Worm (Caenorhabditis elegans) whole organism, late embryonic: Measurements from ENCODE around the gene inpp-4B.

Source experiments
- C38D4.7 ChIP-seq: fragments of 200-800 bp; sonication (Bioruptor generic); optimal IDR thresholded peaks from 2 replicates; lab custom pipeline; 2018; ENCODE audit warnings: mild to moderate bottlenecking, missing genetic modification characterization, moderate library complexity, missing compliant biosample characterization
- F13H6.1 ChIP-seq: sonication (generic microtip); optimal IDR thresholded peaks from 2 replicates; lab custom pipeline; 2016; ENCODE audit warnings: missing genetic modification characterization, missing compliant biosample characterization
- K09A11.1 ChIP-seq: sonication (generic microtip); optimal IDR thresholded peaks from 2 replicates; lab custom pipeline; 2017; ENCODE audit warnings: antibody characterized with exemption, mild to moderate bottlenecking, missing genetic modification characterization, missing compliant biosample characterization; ENCODE audit not compliant: insufficient read depth
- T23F11.4 ChIP-seq: fragments of 200-800 bp; sonication (Bioruptor generic); optimal IDR thresholded peaks from 2 replicates; lab custom pipeline; 2018; ENCODE audit warnings: mild to moderate bottlenecking, missing genetic modification characterization, missing compliant biosample characterization
- ahr-1 ChIP-seq: sonication (generic microtip); optimal IDR thresholded peaks from 2 replicates; lab custom pipeline; 2016; ENCODE audit warnings: missing genetic modification characterization, missing compliant biosample characterization
- ama-1 ChIP-seq: fragments of 150-350 bp; optimal IDR thresholded peaks from 2 replicates; lab custom pipeline; 2014
- ceh-14 ChIP-seq: sonication (generic microtip); optimal IDR thresholded peaks from 2 replicates; lab custom pipeline; 2016; ENCODE audit warnings: missing genotype, missing genetic modification characterization, missing compliant biosample characterization
- ceh-18 ChIP-seq: sonication (generic microtip); optimal IDR thresholded peaks from 2 replicates; lab custom pipeline; 2016; ENCODE audit warnings: missing genetic modification characterization, missing compliant biosample characterization
- ceh-2 ChIP-seq: sonication (generic microtip); optimal IDR thresholded peaks from 2 replicates; lab custom pipeline; 2016; ENCODE audit warnings: missing genotype, missing genetic modification characterization, missing compliant biosample characterization
- ceh-22 ChIP-seq: sonication (generic microtip); optimal IDR thresholded peaks from 2 replicates; lab custom pipeline; 2017; ENCODE audit warnings: missing biosample characterization, missing genetic modification characterization
- ceh-31 ChIP-seq: sonication (generic microtip); optimal IDR thresholded peaks from 2 replicates; lab custom pipeline; 2016; ENCODE audit warnings: missing genetic modification characterization, missing compliant biosample characterization
- ceh-34 ChIP-seq: sonication (generic microtip); optimal IDR thresholded peaks from 2 replicates; lab custom pipeline; 2016; ENCODE audit warnings: mild to moderate bottlenecking, missing genetic modification characterization, missing compliant biosample characterization
- ceh-48 ChIP-seq: sonication (generic microtip); optimal IDR thresholded peaks from 2 replicates; lab custom pipeline; 2016; ENCODE audit warnings: missing genetic modification characterization, inconsistent platforms, missing compliant biosample characterization
- ceh-9 ChIP-seq: sonication (generic microtip); optimal IDR thresholded peaks from 2 replicates; lab custom pipeline; 2016; ENCODE audit warnings: mild to moderate bottlenecking, missing genetic modification characterization, inconsistent platforms, missing compliant biosample characterization
- dmd-4 ChIP-seq: sonication (generic microtip); optimal IDR thresholded peaks from 2 replicates; lab custom pipeline; 2016; ENCODE audit warnings: borderline replicate concordance, missing genetic modification characterization, missing compliant biosample characterization
- dve-1 ChIP-seq: sonication (generic microtip); optimal IDR thresholded peaks from 2 replicates; lab custom pipeline; 2017; ENCODE audit warnings: antibody characterized with exemption, mild to moderate bottlenecking, missing genetic modification characterization, missing compliant biosample characterization
- elt-2 ChIP-seq: sonication (generic microtip); optimal IDR thresholded peaks from 2 replicates; lab custom pipeline; 2016; ENCODE audit warnings: missing genetic modification reagents, missing genetic modification characterization, missing compliant biosample characterization
- elt-4 ChIP-seq: sonication (generic microtip); optimal IDR thresholded peaks from 2 replicates; lab custom pipeline; 2016; ENCODE audit warnings: missing genetic modification characterization, missing compliant biosample characterization
- ets-4 ChIP-seq: sonication (generic microtip); optimal IDR thresholded peaks from 2 replicates; lab custom pipeline; 2016; ENCODE audit warnings: missing genetic modification characterization, missing compliant biosample characterization
- eyg-1 ChIP-seq: sonication (generic microtip); optimal IDR thresholded peaks from 2 replicates; lab custom pipeline; 2016; ENCODE audit warnings: missing genotype, missing genetic modification characterization, missing compliant biosample characterization
- fkh-10 ChIP-seq: fragments of 150-350 bp; optimal IDR thresholded peaks from 2 replicates; lab custom pipeline; 2014; ENCODE audit warnings: missing biosample characterization, missing genetic modification reagents, missing genetic modification characterization
- fkh-6 ChIP-seq: sonication (generic microtip); optimal IDR thresholded peaks from 2 replicates; lab custom pipeline; 2016; ENCODE audit warnings: missing genetic modification characterization, missing compliant biosample characterization
- hlh-15 ChIP-seq: sonication (generic microtip); optimal IDR thresholded peaks from 2 replicates; lab custom pipeline; 2016; ENCODE audit warnings: missing genetic modification characterization, missing compliant biosample characterization
- hlh-6 ChIP-seq: sonication (generic microtip); optimal IDR thresholded peaks from 2 replicates; lab custom pipeline; 2016; ENCODE audit warnings: missing genotype, missing genetic modification characterization, missing compliant biosample characterization
- hlh-8 ChIP-seq: sonication (generic microtip); optimal IDR thresholded peaks from 2 replicates; lab custom pipeline; 2016; ENCODE audit warnings: missing genotype, missing genetic modification characterization, missing compliant biosample characterization
- lim-6 ChIP-seq: sonication (generic microtip); optimal IDR thresholded peaks from 2 replicates; lab custom pipeline; 2016; ENCODE audit warnings: missing genetic modification characterization, missing compliant biosample characterization
- lin-11 ChIP-seq: fragments of 200-800 bp; sonication (Bioruptor generic); optimal IDR thresholded peaks from 2 replicates; lab custom pipeline; 2018; ENCODE audit warnings: mild to moderate bottlenecking, missing genetic modification characterization, missing compliant biosample characterization
- mec-3 ChIP-seq: sonication (generic microtip); optimal IDR thresholded peaks from 2 replicates; lab custom pipeline; 2016; ENCODE audit warnings: borderline replicate concordance, missing genetic modification characterization, missing compliant biosample characterization
- nfya-1 ChIP-seq: sonication (generic microtip); optimal IDR thresholded peaks from 2 replicates; lab custom pipeline; 2017; ENCODE audit warnings: missing genetic modification characterization, mild to moderate bottlenecking, missing compliant biosample characterization, antibody characterized with exemption, moderate library complexity
- pag-3 ChIP-seq: sonication (generic microtip); optimal IDR thresholded peaks from 2 replicates; lab custom pipeline; 2016; ENCODE audit warnings: missing compliant biosample characterization, missing genetic modification characterization, borderline replicate concordance
- pat-9 ChIP-seq: fragments of 200-800 bp; sonication (Bioruptor generic); optimal IDR thresholded peaks from 2 replicates; lab custom pipeline; 2018; ENCODE audit warnings: mild to moderate bottlenecking, missing genetic modification characterization, moderate library complexity, missing compliant biosample characterization
- pax-1 ChIP-seq: fragments of 150-350 bp; optimal IDR thresholded peaks from 2 replicates; lab custom pipeline; 2014; ENCODE audit warnings: missing biosample characterization, missing genetic modification characterization
- pha-2 ChIP-seq: sonication (generic microtip); optimal IDR thresholded peaks from 2 replicates; lab custom pipeline; 2017; ENCODE audit warnings: mild to moderate bottlenecking, missing genetic modification characterization, missing compliant biosample characterization
- pha-4 ChIP-seq: fragments of 150-350 bp; optimal IDR thresholded peaks from 2 replicates; lab custom pipeline; 2018; ENCODE audit warnings: missing biosample characterization, missing genetic modification reagents, missing genetic modification characterization
- rnt-1 ChIP-seq: sonication (generic microtip); optimal IDR thresholded peaks from 2 replicates; lab custom pipeline; 2016; ENCODE audit warnings: missing genetic modification characterization, missing compliant biosample characterization
- sox-2 ChIP-seq: fragments of 200-800 bp; sonication (Bioruptor generic); IDR thresholded peaks from 2 replicates; pipeline ENCODE4 v1.3.6; 2022; ENCODE audit warnings: missing genetic modification reagents, missing genetic modification characterization, missing compliant biosample characterization
- tbx-2 ChIP-seq: sonication (generic microtip); optimal IDR thresholded peaks from 2 replicates; lab custom pipeline; 2016; ENCODE audit warnings: missing genetic modification characterization, missing compliant biosample characterization
- tbx-7 ChIP-seq: sonication (generic microtip); optimal IDR thresholded peaks from 2 replicates; lab custom pipeline; 2016; ENCODE audit warnings: missing genotype, missing genetic modification characterization, missing compliant biosample characterization
- unc-3 ChIP-seq, 2 experiments: fragments of 200-800 bp in 1 of 2; sonication (Bioruptor generic) in 1 of 2; sonication (generic microtip) in 1 of 2; conservative IDR thresholded peaks in 1 of 2; optimal IDR thresholded peaks in 1 of 2; 2 replicates each; pipeline versions ENCODE4 v1.3.6 to Lab custom; 2016 to 2022; ENCODE audit warnings: missing compliant biosample characterization in 2 of 2, missing genetic modification characterization in 2 of 2, missing genetic modification reagents in 1 of 2
- unc-86 ChIP-seq: sonication (generic microtip); optimal IDR thresholded peaks from 2 replicates; lab custom pipeline; 2016; ENCODE audit warnings: missing genetic modification characterization, missing compliant biosample characterization
- zip-5 ChIP-seq: sonication (generic microtip); optimal IDR thresholded peaks from 2 replicates; lab custom pipeline; 2016; ENCODE audit warnings: missing genetic modification characterization, missing compliant biosample characterization

Gene inpp-4B

DNA sequence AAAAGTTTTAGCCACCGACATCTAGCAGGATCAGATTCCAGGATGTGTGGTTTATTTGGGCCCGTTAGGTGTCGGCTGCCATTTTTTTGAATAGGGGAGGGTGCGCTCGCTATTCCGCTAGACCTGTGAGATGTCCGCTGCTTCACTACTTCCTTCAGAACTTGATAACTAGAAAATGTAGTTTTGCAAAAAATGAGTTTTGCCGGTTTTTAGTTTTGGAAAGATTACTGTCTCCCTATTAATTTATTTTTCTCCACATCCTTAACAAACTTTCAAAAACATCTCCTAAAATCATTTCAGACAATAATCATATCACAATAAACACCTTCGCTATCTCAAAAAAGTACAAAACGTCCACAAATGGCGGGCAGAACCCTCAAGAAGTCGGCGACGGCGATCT is 28.2 kb upstream of the inpp-4B start, which contains the start of gene vglu-2:
vglu-2 (plus strand) TSS at position 301 of the 400 bp plus-strand sequence.
- no peak for TF ChIP-seq dmd-4
- TF ChIP-seq ceh-22 (tag; lab: Kevin White, UChicago), result no peak
- TF ChIP-seq unc-3 (GFP tag; conservative IDR thresholded peaks at IDR 0.05; lab: Robert Waterston, UW), result no peak
- TF ChIP-seq unc-3 (tag; optimal IDR thresholded peaks at IDR 0.05; lab: Kevin White, UChicago), result no peak
- TF ChIP-seq F13H6.1 (tag; lab: Kevin White, UChicago), result no peak
- TF ChIP-seq sox-2 (GFP tag; lab: Robert Waterston, UW), result no peak
- TF ChIP-seq elt-4 (tag; lab: Kevin White, UChicago), result no peak
- TF ChIP-seq ceh-18 (tag; lab: Kevin White, UChicago), result no peak
- TF ChIP-seq ceh-2 (tag; lab: Kevin White, UChicago), result no peak
- TF ChIP-seq, all 69 proteins: peak for 0

DNA sequence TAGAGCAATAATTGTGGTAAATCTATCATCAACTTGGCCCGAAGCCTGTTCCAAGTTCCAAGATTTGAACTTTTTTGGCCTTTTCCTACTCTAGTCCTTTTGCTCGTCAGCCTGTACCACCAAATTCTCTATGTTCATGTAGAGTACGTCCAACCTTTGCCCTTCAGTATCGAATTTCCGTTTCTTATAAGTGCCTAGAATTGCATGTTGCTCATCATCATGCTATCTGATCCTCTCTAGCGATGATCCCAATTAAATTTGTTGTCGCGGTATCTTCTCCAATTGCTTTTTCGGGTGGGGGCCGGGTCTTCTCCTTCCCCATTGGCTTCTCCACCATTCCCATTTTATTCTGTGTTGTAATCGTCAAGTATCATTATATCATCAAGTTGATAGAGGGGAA is 27.3 kb upstream of the inpp-4B start:
- TF ChIP-seq ceh-31 (tag; lab: Kevin White, UChicago) (no peak), eyg-1 (tag; lab: Kevin White, UChicago) (no peak), C38D4.7 (GFP tag; lab: Kevin White, UChicago) (no peak), dve-1 (tag; lab: Kevin White, UChicago) (no peak), elt-4 (tag; lab: Kevin White, UChicago) (no peak), tbx-7 (tag; lab: Kevin White, UChicago) (no peak), unc-3 (GFP tag; conservative IDR thresholded peaks at IDR 0.05; lab: Robert Waterston, UW) (no peak), unc-3 (tag; optimal IDR thresholded peaks at IDR 0.05; lab: Kevin White, UChicago) (no peak), K09A11.1 (no peak), pha-4 (tag; lab: Kevin White, UChicago) (no peak), pat-9 (tag; lab: Kevin White, UChicago) (no peak), ama-1 (lab: Kevin White, UChicago) (no peak), hlh-15 (tag; lab: Kevin White, UChicago) (no peak), fkh-10 (no peak), ceh-14 (tag; lab: Kevin White, UChicago) (no peak), lim-6 (tag; lab: Kevin White, UChicago) (no peak), T23F11.4 (GFP tag; lab: Kevin White, UChicago) (no peak), ahr-1 (tag; lab: Kevin White, UChicago) (no peak), fkh-6 (tag; lab: Kevin White, UChicago) (no peak), ets-4 (tag; lab: Kevin White, UChicago) (no peak), hlh-8 (tag; lab: Kevin White, UChicago) (no peak)

DNA sequence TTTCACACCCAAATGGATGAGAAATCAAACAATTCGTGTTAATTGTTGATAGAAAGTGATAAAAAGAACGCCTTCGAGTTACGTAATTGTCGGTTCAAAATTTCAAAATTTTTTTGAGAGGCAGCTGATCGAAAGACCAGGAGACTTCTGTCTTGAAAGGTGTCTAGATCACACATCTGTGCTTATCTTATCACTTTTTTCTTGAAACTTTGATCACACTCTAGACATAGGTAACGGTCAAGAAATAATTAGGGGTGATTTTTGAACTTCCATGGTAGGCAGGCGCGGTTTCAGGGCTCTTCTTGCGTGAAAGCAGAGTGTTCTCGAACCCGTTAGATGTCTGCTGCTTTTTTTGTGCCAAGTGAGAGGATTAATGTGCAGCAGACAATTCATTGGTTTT is 26.7 kb upstream of the inpp-4B start:
- no peak for TF ChIP-seq ceh-34 (tag; lab: Kevin White, UChicago)
- TF ChIP-seq mec-3, result no peak

DNA sequence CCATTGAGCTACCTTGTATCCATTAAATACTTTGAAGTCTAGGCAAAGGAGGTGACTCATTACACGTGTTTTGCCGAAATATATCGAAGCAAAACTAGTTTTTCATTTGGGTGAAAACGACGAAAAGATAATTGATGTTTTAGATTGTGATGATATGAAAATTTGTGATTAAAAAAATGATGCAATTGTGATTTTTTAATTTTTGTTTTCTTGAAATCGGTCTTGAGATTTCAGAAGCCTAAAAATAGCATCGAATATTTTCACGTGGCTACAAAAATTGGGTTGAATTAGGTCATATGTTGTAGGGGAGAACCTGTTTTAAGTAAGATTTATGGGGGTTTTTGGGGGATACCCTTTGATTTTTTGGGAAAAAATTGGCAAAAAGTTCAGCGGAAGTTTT is 23.9 kb upstream of the inpp-4B start:
- no peak for TF ChIP-seq lin-11 (tag; lab: Kevin White, UChicago)
- no peak for TF ChIP-seq fkh-10
- no peak for TF ChIP-seq nfya-1 (tag; lab: Kevin White, UChicago)
- TF ChIP-seq ets-4 (tag; lab: Kevin White, UChicago), result no peak
- TF ChIP-seq ceh-9 (tag; lab: Kevin White, UChicago), result no peak
- no peak for TF ChIP-seq rnt-1 (tag; lab: Kevin White, UChicago)
- TF ChIP-seq zip-5 (tag; lab: Kevin White, UChicago), result no peak
- TF ChIP-seq unc-86 (tag; lab: Kevin White, UChicago), result no peak
- no peak for TF ChIP-seq tbx-2 (tag; lab: Kevin White, UChicago)

DNA sequence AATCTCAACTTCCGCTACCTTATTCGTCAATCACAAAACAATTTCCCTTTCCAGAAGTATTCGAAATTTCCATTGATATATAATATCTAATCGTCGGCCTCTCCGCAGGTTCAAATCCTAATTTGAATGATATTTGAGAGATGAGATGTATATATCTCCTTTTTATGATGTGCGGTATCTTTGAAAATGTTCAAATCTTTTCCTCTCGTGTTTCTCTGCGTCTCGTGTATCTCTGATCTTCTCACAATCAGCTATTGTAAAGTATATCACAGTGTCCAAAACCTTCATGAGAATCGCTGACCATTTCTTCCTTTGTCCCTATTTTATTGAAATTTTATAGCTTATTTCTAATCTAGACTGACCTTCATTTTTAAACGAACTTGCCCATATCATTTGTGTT is 23.1 kb upstream of the inpp-4B start:
- no peak for TF ChIP-seq rnt-1 (tag; lab: Kevin White, UChicago)
- no peak for TF ChIP-seq pag-3 (tag; lab: Kevin White, UChicago)
- TF ChIP-seq pha-2 (tag; lab: Kevin White, UChicago), result no peak
- no peak for TF ChIP-seq pax-1
- no peak for TF ChIP-seq nfya-1 (tag; lab: Kevin White, UChicago)
- no peak for TF ChIP-seq ahr-1 (tag; lab: Kevin White, UChicago)
- TF ChIP-seq unc-3 (GFP tag; conservative IDR thresholded peaks at IDR 0.05; lab: Robert Waterston, UW), result no peak
- TF ChIP-seq unc-3 (tag; optimal IDR thresholded peaks at IDR 0.05; lab: Kevin White, UChicago), result no peak
- TF ChIP-seq elt-2, result no peak
- TF ChIP-seq hlh-6 (tag; lab: Kevin White, UChicago), result no peak
- no peak for TF ChIP-seq C38D4.7 (GFP tag; lab: Kevin White, UChicago)
- TF ChIP-seq tbx-7 (tag; lab: Kevin White, UChicago), result no peak
- TF ChIP-seq ceh-2 (tag; lab: Kevin White, UChicago), result no peak
- TF ChIP-seq ceh-34 (tag; lab: Kevin White, UChicago), result no peak
- TF ChIP-seq hlh-15 (tag; lab: Kevin White, UChicago), result no peak
- no peak for TF ChIP-seq mec-3
- TF ChIP-seq ceh-48 (tag; lab: Kevin White, UChicago), result no peak
